Fruit fly (Drosophila melanogaster): Measurements from ENCODE around the gene CG8289.

CG8289 gene

dm6 chrX:17636001-17636400 is at the start of gene CG8289, which contains the start of gene CG5800:
Gene CG8289, minus strand, starts transcription at chrX:17636044.
Gene CG5800, plus strand, starts transcription at chrX:17636281.
- no peak for TF ChIP-seq CG15336 (GFP tag; IDR thresholded peaks at IDR 0.05)
- TF ChIP-seq CG3919 (GFP tag; optimal IDR thresholded peaks at IDR 0.05), result no peak
- TF ChIP-seq Hr38 (GFP tag; optimal IDR thresholded peaks at IDR 0.05), result no peak
- TF ChIP-seq Eip78C (GFP tag), result peak; percentile 22
- no peak for TF ChIP-seq spab (GFP tag; optimal IDR thresholded peaks at IDR 0.05)
- no peak for TF ChIP-seq dac (GFP tag; optimal IDR thresholded peaks at IDR 0.05)
- TF ChIP-seq achi (GFP tag; optimal IDR thresholded peaks at IDR 0.05), result no peak
- TF ChIP-seq fkh (GFP tag; optimal IDR thresholded peaks at IDR 0.05), result no peak
- no peak for TF ChIP-seq CG7368 (GFP tag; optimal IDR thresholded peaks at IDR 0.05)
- TF ChIP-seq CG3032 (tag; optimal IDR thresholded peaks at IDR 0.05), result no peak
- TF ChIP-seq CG4318 (GFP tag; optimal IDR thresholded peaks at IDR 0.05), result no peak
- peak; percentile 0 for TF ChIP-seq Ets96B (tag; optimal IDR thresholded peaks at IDR 0.05)
- no peak for TF ChIP-seq topi (GFP tag; optimal IDR thresholded peaks at IDR 0.05)
- TF ChIP-seq CG10631 (GFP tag; optimal IDR thresholded peaks at IDR 0.05), result no peak
- TF ChIP-seq Sox14 (GFP tag; optimal IDR thresholded peaks at IDR 0.05), result no peak
- no peak for TF ChIP-seq CG11294 (GFP tag; IDR thresholded peaks at IDR 0.05)
- peak; percentile 30 for TF ChIP-seq dsx (GFP tag; optimal IDR thresholded peaks at IDR 0.05; ENCODE audit: poor library complexity, severe bottlenecking)
- TF ChIP-seq lz (GFP tag; optimal IDR thresholded peaks at IDR 0.05), result no peak
- no peak for TF ChIP-seq CG6854 (GFP tag; optimal IDR thresholded peaks at IDR 0.05)
- no peak for TF ChIP-seq CG34406 (GFP tag; optimal IDR thresholded peaks at IDR 0.05)
- no peak for TF ChIP-seq Gug (GFP tag; IDR thresholded peaks at IDR 0.05)
- TF ChIP-seq Sox102F (GFP tag; optimal IDR thresholded peaks at IDR 0.05), result no peak
- no peak for TF ChIP-seq CG8119 (GFP tag; IDR thresholded peaks at IDR 0.05)
- TF ChIP-seq CG11902 (GFP tag; optimal IDR thresholded peaks at IDR 0.05), result no peak
- no peak for TF ChIP-seq CG6163 (GFP tag; IDR thresholded peaks at IDR 0.05)
- no peak for TF ChIP-seq Sox15 (GFP tag; optimal IDR thresholded peaks at IDR 0.05)
- TF ChIP-seq salr (GFP tag; optimal IDR thresholded peaks at IDR 0.05), result no peak
- TF ChIP-seq CG32006 (GFP tag; optimal IDR thresholded peaks at IDR 0.05), result no peak
- TF ChIP-seq esn (GFP tag; optimal IDR thresholded peaks at IDR 0.05), result peak; percentile 22
- no peak for TF ChIP-seq vri (GFP tag; optimal IDR thresholded peaks at IDR 0.05)
- no peak for TF ChIP-seq Ets21C (GFP tag; optimal IDR thresholded peaks at IDR 0.05)
- no peak for TF ChIP-seq Smox (GFP tag; optimal IDR thresholded peaks at IDR 0.05)
- TF ChIP-seq cyc (GFP tag; optimal IDR thresholded peaks at IDR 0.05), result no peak
- no peak for TF ChIP-seq pdm3 (GFP tag; optimal IDR thresholded peaks at IDR 0.05)

dm6 chrX:17683506-17683858 is 47.6 kb upstream of the CG8289 start:
- TF ChIP-seq esn (GFP tag; optimal IDR thresholded peaks at IDR 0.05) (no peak), CG6163 (GFP tag; IDR thresholded peaks at IDR 0.05) (no peak), spab (GFP tag; optimal IDR thresholded peaks at IDR 0.05) (no peak), CG11902 (GFP tag; optimal IDR thresholded peaks at IDR 0.05) (no peak), topi (GFP tag; optimal IDR thresholded peaks at IDR 0.05) (no peak), eg (GFP tag; IDR thresholded peaks at IDR 0.05) (no peak; the same call in 2 of the 3 replicates)

- TF ChIP-seq CG8119 (GFP tag; IDR thresholded peaks at IDR 0.05) (peak; percentile 98), CG11902 (GFP tag; optimal IDR thresholded peaks at IDR 0.05) (peak; percentile 79), Eip78C (GFP tag) (peak; percentile 99), CG11762 (GFP tag; optimal IDR thresholded peaks at IDR 0.05; ENCODE audit: insufficient read depth) (peak; percentile 91), lz (GFP tag; optimal IDR thresholded peaks at IDR 0.05) (peak; percentile 94), salr (GFP tag; optimal IDR thresholded peaks at IDR 0.05) (peak; percentile 80 to 91), cyc (GFP tag; optimal IDR thresholded peaks at IDR 0.05) (peak; percentile 91), Met (GFP tag; optimal IDR thresholded peaks at IDR 0.05) (peak; percentile 94), fkh (GFP tag; optimal IDR thresholded peaks at IDR 0.05) (no peak), Eip75B (GFP tag; optimal IDR thresholded peaks at IDR 0.05) (peak; percentile 95), CG6808 (GFP tag; optimal IDR thresholded peaks at IDR 0.05) (peak; percentile 94), CG10669 (GFP tag; optimal IDR thresholded peaks at IDR 0.05) (peak; percentile 89), CG9139 (GFP tag; optimal IDR thresholded peaks at IDR 0.05) (peak; percentile 90), Lpt (GFP tag; optimal IDR thresholded peaks at IDR 0.05) (peak; percentile 94), CG32006 (GFP tag; optimal IDR thresholded peaks at IDR 0.05) (peak; percentile 95), CG15336 (GFP tag; IDR thresholded peaks at IDR 0.05) (peak; percentile 95), Sox15 (GFP tag; optimal IDR thresholded peaks at IDR 0.05) (peak; percentile 88), CG7368 (GFP tag; optimal IDR thresholded peaks at IDR 0.05) (peak; percentile 88), CG11294 (GFP tag; IDR thresholded peaks at IDR 0.05) (peak; percentile 89), topi (GFP tag; optimal IDR thresholded peaks at IDR 0.05) (peak; percentile 96), CG6163 (GFP tag; IDR thresholded peaks at IDR 0.05) (peak; percentile 97), achi (GFP tag; optimal IDR thresholded peaks at IDR 0.05) (peak; percentile 92), CG6854 (GFP tag; optimal IDR thresholded peaks at IDR 0.05) (peak; percentile 92), pdm3 (GFP tag; optimal IDR thresholded peaks at IDR 0.05) (peak; percentile 95), dsx (GFP tag; optimal IDR thresholded peaks at IDR 0.05; ENCODE audit: poor library complexity, severe bottlenecking) (peak; percentile 99), CG16779 (tag; optimal IDR thresholded peaks at IDR 0.05) (peak; percentile 91), ss (GFP tag; optimal IDR thresholded peaks at IDR 0.05) (peak; percentile 97 to 98), esn (GFP tag; optimal IDR thresholded peaks at IDR 0.05) (peak; percentile 97)
These were observed 47.1 kb upstream of the CG8289 start for dm6 chrX:17682745-17683505.

Measured in whole organism, prepupa.